Fruit fly (Drosophila melanogaster) whole organism: Measurements from ENCODE around the gene CG43445.

Source experiments
- CG8478 ChIP-seq: fragments of >200 bp; optimal IDR thresholded peaks from 2 replicates; lab custom pipeline; 2018; ENCODE audit warnings: inconsistent platforms
- EcR ChIP-seq, 2 experiments: fragments of >200 bp; optimal IDR thresholded peaks; 2 replicates each; lab custom pipeline; 2017; ENCODE audit warnings: missing biosample characterization in 2 of 2, missing genetic modification characterization in 2 of 2, missing genetic modification reagents in 2 of 2

DNA sequence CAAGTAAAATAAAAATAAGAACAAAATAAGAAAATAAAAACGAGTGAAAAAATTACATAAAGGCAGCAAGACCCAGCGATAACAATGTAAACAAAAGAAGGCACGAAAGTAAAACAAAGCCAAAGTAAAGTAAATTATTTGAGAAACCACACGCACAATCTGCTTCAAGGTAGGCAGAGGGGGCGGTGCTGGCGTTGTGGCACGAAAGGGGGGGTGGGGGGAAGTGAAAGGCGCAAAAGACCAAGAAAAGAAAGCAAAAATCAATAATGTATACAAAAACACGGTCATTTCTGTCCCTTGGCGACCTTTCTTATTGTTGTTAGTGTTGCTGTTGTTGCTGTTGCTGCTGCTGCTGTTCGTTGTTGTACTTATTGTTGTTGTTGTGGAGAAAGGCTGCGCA, 13.9 kb upstream of the CG43445 start:
- TF ChIP-seq EcR (GFP tag; optimal IDR thresholded peaks at IDR 0.05; lab: Kevin White, UChicago) = no peak
- TF ChIP-seq CG8478 = no peak
